Fruit fly (Drosophila melanogaster) whole organism, wandering third instar larva: ENCODE measurements around the gene Gp93.

Experiments used
- Abd-B ChIP-seq: fragments of >200 bp; optimal IDR thresholded peaks from 2 replicates; lab custom pipeline; 2017; ENCODE audit warnings: missing biosample characterization, missing genetic modification characterization
- CG32264 ChIP-seq: fragments of 200-800 bp; sonication (Bioruptor generic); optimal IDR thresholded peaks from 2 replicates; lab custom pipeline; 2016; ENCODE audit warnings: missing biosample characterization, missing genetic modification characterization
- CG9705 ChIP-seq: fragments of 200-800 bp; sonication (Bioruptor generic); optimal IDR thresholded peaks from 2 replicates; lab custom pipeline; 2018; ENCODE audit warnings: missing biosample characterization, mild to moderate bottlenecking, missing genetic modification characterization
- CrebA ChIP-seq: fragments of 200-800 bp; sonication (Bioruptor generic); optimal IDR thresholded peaks from 2 replicates; lab custom pipeline; 2016; ENCODE audit warnings: missing biosample characterization, mild to moderate bottlenecking, missing genetic modification characterization, borderline replicate concordance
- Dfd ChIP-seq: fragments of >200 bp; optimal IDR thresholded peaks from 2 replicates; lab custom pipeline; 2017; ENCODE audit warnings: missing biosample characterization, missing genetic modification characterization
- Dif ChIP-seq: fragments of 200-275, 200-300 bp; sonication (Bioruptor generic); optimal IDR thresholded peaks from 2 replicates; lab custom pipeline; 2018; ENCODE audit warnings: missing biosample characterization, missing genetic modification characterization; ENCODE audit not compliant: partially characterized antibody
- GATAd ChIP-seq: sonication (Bioruptor generic); optimal IDR thresholded peaks from 2 replicates; lab custom pipeline; 2016; ENCODE audit warnings: missing biosample characterization, missing genetic modification characterization
- HLH106 ChIP-seq: fragments of 200-800 bp; optimal IDR thresholded peaks from 3 replicates; lab custom pipeline; 2019; ENCODE audit warnings: missing biosample characterization, mild to moderate bottlenecking, missing genetic modification characterization, moderate library complexity
- Hnf4 ChIP-seq: fragments of 200-800 bp; sonication (Bioruptor generic); optimal IDR thresholded peaks from 2 replicates; lab custom pipeline; 2016; ENCODE audit warnings: missing biosample characterization, mild to moderate bottlenecking, missing genetic modification characterization
- Hr78 ChIP-seq: fragments of >200 bp; optimal IDR thresholded peaks from 2 replicates; lab custom pipeline; 2017; ENCODE audit warnings: missing biosample characterization, missing genetic modification characterization
- Hr83 ChIP-seq: fragments of 200-300 bp; sonication (Bioruptor generic); optimal IDR thresholded peaks from 2 replicates; lab custom pipeline; 2016; ENCODE audit warnings: missing biosample characterization, mild to moderate bottlenecking, missing genetic modification characterization, moderate library complexity; ENCODE audit not compliant: poor library complexity, severe bottlenecking
- Jra ChIP-seq: sonication (Bioruptor generic); optimal IDR thresholded peaks from 2 replicates; lab custom pipeline; 2016; ENCODE audit warnings: missing biosample characterization, missing genetic modification characterization
- Mio ChIP-seq: sonication (Bioruptor generic); optimal IDR thresholded peaks from 2 replicates; lab custom pipeline; 2016; ENCODE audit warnings: missing biosample characterization, missing genetic modification characterization
- Myc ChIP-seq: fragments of >200 bp; optimal IDR thresholded peaks from 2 replicates; lab custom pipeline; 2017
- N ChIP-seq: fragments of >200 bp; optimal IDR thresholded peaks from 2 replicates; lab custom pipeline; 2018; ENCODE audit warnings: missing biosample characterization, missing external identifiers, missing genetic modification characterization
- OdsH ChIP-seq: fragments of 200-800 bp; sonication (Bioruptor generic); optimal IDR thresholded peaks from 2 replicates; lab custom pipeline; 2016; ENCODE audit warnings: missing biosample characterization, mild to moderate bottlenecking, missing genetic modification characterization
- Rel ChIP-seq, 2 experiments: fragments of 200-800 bp; sonication (Bioruptor generic) in 1 of 2; optimal IDR thresholded peaks; 2 replicates in 1 of 2; 3 replicates in 1 of 2; lab custom pipeline; 2016 to 2019; ENCODE audit warnings: mild to moderate bottlenecking in 2 of 2, missing biosample characterization in 2 of 2, missing genetic modification characterization in 2 of 2, moderate library complexity in 1 of 2
- Sp1 ChIP-seq: fragments of 200-800 bp; sonication (Bioruptor generic); optimal IDR thresholded peaks from 3 replicates; lab custom pipeline; 2019; ENCODE audit warnings: missing biosample characterization, mild to moderate bottlenecking, missing genetic modification characterization, moderate library complexity
- Vsx2 ChIP-seq: fragments of 200-300, 225-300 bp; sonication (Bioruptor generic); optimal IDR thresholded peaks from 2 replicates; lab custom pipeline; 2018; ENCODE audit warnings: missing biosample characterization, missing genetic modification characterization; ENCODE audit not compliant: partially characterized antibody
- br ChIP-seq: fragments of 200-800 bp; sonication (Bioruptor generic); optimal IDR thresholded peaks from 2 replicates; lab custom pipeline; 2016; ENCODE audit warnings: missing biosample characterization, missing genetic modification characterization
- brk ChIP-seq: fragments of 200-800 bp; sonication (Bioruptor generic); optimal IDR thresholded peaks from 2 replicates; lab custom pipeline; 2016; ENCODE audit warnings: missing biosample characterization, mild to moderate bottlenecking, missing genetic modification characterization
- dl ChIP-seq, 2 experiments: fragments of 175-275, 200-275 bp in 1 of 2; fragments of 200-275 bp in 1 of 2; sonication (Bioruptor generic); optimal IDR thresholded peaks; lab custom pipeline; 2018; ENCODE audit warnings: mild to moderate bottlenecking in 2 of 2, missing biosample characterization in 2 of 2, missing genetic modification characterization in 2 of 2, moderate library complexity in 2 of 2; ENCODE audit not compliant: partially characterized antibody in 2 of 2, insufficient read depth in 1 of 2
- dmrt93B ChIP-seq: fragments of 200-800 bp; sonication (Bioruptor generic); optimal IDR thresholded peaks from 2 replicates; lab custom pipeline; 2018; ENCODE audit warnings: missing biosample characterization, mild to moderate bottlenecking, missing genetic modification characterization
- dsf ChIP-seq: sonication (Bioruptor generic); optimal IDR thresholded peaks from 2 replicates; lab custom pipeline; 2016; ENCODE audit warnings: missing biosample characterization, missing genetic modification characterization, borderline replicate concordance
- ey ChIP-seq: fragments of 200-800 bp; sonication (Bioruptor generic); optimal IDR thresholded peaks from 2 replicates; lab custom pipeline; 2016; ENCODE audit warnings: missing biosample characterization, missing genetic modification characterization
- foxo ChIP-seq, 2 experiments: fragments of 200-800 bp; sonication (Bioruptor generic); optimal IDR thresholded peaks; 2 replicates in 1 of 2; 3 replicates in 1 of 2; lab custom pipeline; 2016 to 2017; ENCODE audit warnings: missing biosample characterization in 2 of 2, missing genetic modification characterization in 2 of 2
- fru ChIP-seq: fragments of 200-800 bp; sonication (Bioruptor generic); optimal IDR thresholded peaks from 3 replicates; lab custom pipeline; 2016; ENCODE audit warnings: missing biosample characterization, mild to moderate bottlenecking, missing genetic modification characterization
- h ChIP-seq: fragments of 200-800 bp; sonication (Bioruptor generic); optimal IDR thresholded peaks from 3 replicates; lab custom pipeline; 2016; ENCODE audit warnings: missing biosample characterization, mild to moderate bottlenecking, missing genetic modification characterization
- jim ChIP-seq: fragments of 175-275, 200-325 bp; sonication (Bioruptor generic); optimal IDR thresholded peaks from 2 replicates; lab custom pipeline; 2016; ENCODE audit warnings: missing biosample characterization, mild to moderate bottlenecking, missing genetic modification characterization
- lola ChIP-seq: fragments of >200 bp; optimal IDR thresholded peaks from 2 replicates; lab custom pipeline; 2017; ENCODE audit warnings: missing biosample characterization, missing genetic modification characterization
- pan ChIP-seq: fragments of >200 bp; optimal IDR thresholded peaks from 2 replicates; lab custom pipeline; 2017
- psq ChIP-seq: fragments of 200-800 bp; sonication (Bioruptor generic); optimal IDR thresholded peaks from 3 replicates; lab custom pipeline; 2017; ENCODE audit warnings: missing biosample characterization, mild to moderate bottlenecking, missing genetic modification characterization, moderate library complexity
- rgr ChIP-seq: fragments of 200-800 bp; sonication (Bioruptor generic); optimal IDR thresholded peaks from 3 replicates; lab custom pipeline; 2016; ENCODE audit warnings: missing biosample characterization, mild to moderate bottlenecking, missing genetic modification characterization
- sage ChIP-seq: fragments of 200-800 bp; sonication (Bioruptor generic); optimal IDR thresholded peaks from 2 replicates; lab custom pipeline; 2016; ENCODE audit warnings: missing biosample characterization, mild to moderate bottlenecking, missing genetic modification characterization
- sv ChIP-seq: fragments of 200-800 bp; sonication (Bioruptor generic); optimal IDR thresholded peaks from 3 replicates; lab custom pipeline; 2016; ENCODE audit warnings: missing biosample characterization, missing genetic modification characterization
- tai ChIP-seq: sonication (Bioruptor generic); optimal IDR thresholded peaks from 2 replicates; lab custom pipeline; 2016; ENCODE audit warnings: missing biosample characterization, missing genetic modification characterization
- usp ChIP-seq: fragments of >200 bp; optimal IDR thresholded peaks from 2 replicates; lab custom pipeline; 2017; ENCODE audit warnings: missing biosample characterization, missing genetic modification characterization
- woc ChIP-seq: sonication (Bioruptor generic); optimal IDR thresholded peaks from 2 replicates; lab custom pipeline; 2016; ENCODE audit warnings: missing biosample characterization, mild to moderate bottlenecking, missing genetic modification characterization

Gene Gp93

DNA sequence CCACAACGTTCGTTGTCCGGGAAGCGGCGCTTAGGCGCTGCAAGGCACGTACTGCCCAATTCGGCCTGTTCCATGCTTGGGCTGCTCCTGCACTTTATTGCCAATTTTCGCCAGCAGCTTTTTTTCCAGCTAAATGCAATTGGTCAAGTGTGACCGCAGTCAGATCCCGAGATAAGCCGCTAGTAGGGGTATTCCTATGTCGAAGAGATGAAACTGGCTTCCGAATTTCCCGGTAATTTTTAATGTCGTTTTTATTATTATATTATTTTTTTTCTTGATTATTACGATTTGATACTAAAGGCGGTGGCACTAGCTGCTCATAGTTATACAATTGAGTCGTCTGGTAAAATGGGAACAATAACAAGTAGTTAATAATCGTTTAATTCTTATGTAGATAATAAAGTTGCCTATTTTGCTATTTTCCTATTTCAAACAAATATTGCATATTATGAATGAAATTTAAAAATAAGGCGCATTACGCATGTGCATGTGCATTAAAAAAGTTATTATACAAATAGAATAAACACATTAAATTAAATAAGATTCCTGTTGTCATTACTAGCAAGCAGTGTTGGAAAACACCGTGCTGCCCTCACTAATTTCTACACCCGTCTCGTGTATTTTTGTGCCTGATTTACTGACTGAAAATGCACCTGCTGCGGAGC lies 32.0 kb upstream of the Gp93 start, which contains the start of the genes CG5003 and mRpS22:
Gene CG5003, minus strand, starts transcription at position 162 of the 665 bp plus-strand sequence.
Gene mRpS22, plus strand, starts transcription at position 554 of the 665 bp plus-strand sequence.
- TF ChIP-seq CG9705 (GFP tag; lab: Kevin White, UChicago) = no peak
- TF ChIP-seq Hr78 (GFP tag; lab: Kevin White, UChicago) = no peak
- TF ChIP-seq Dfd (GFP tag; lab: Kevin White, UChicago) = no peak
- no peak for TF ChIP-seq Hnf4 (GFP tag; lab: Kevin White, UChicago)
- TF ChIP-seq brk = no peak
- TF ChIP-seq Vsx2 = no peak
- no peak for TF ChIP-seq dsf (GFP tag; lab: Kevin White, UChicago)
- TF ChIP-seq Hr83 (GFP tag; lab: Kevin White, UChicago) = peak; percentile 29
- no peak for TF ChIP-seq tai
- no peak for TF ChIP-seq dl (GFP tag; optimal IDR thresholded peaks at IDR 0.05; lab: Kevin White, UChicago; ENCODE audit: insufficient read depth in 1 of 2, partially characterized antibody in 2 of 2)
- TF ChIP-seq usp = no peak
- TF ChIP-seq foxo (GFP tag; optimal IDR thresholded peaks at IDR 0.05; lab: Kevin White, UChicago) = peak in 1 of 2 experiments; percentile 77
- peak; percentile 51 for TF ChIP-seq psq (GFP tag; lab: Kevin White, UChicago)
- TF ChIP-seq lola (GFP tag; lab: Kevin White, UChicago) = no peak
- no peak for TF ChIP-seq br (GFP tag; lab: Kevin White, UChicago)
- peak; percentile 58 for TF ChIP-seq rgr (GFP tag; lab: Kevin White, UChicago)
- TF ChIP-seq sv (GFP tag; lab: Kevin White, UChicago) = no peak
- peak; percentile 75 for TF ChIP-seq HLH106
- peak; percentile 57 for TF ChIP-seq dmrt93B (GFP tag; lab: Kevin White, UChicago)
- TF ChIP-seq h (GFP tag; lab: Kevin White, UChicago) = peak; percentile 64
- TF ChIP-seq Sp1 = peak; percentile 61
- TF ChIP-seq Myc (lab: Kevin White, UChicago) = peak; percentile 38
- no peak for TF ChIP-seq GATAd (GFP tag; lab: Kevin White, UChicago)
- peak; percentile 43 for TF ChIP-seq woc (GFP tag; lab: Kevin White, UChicago)
- TF ChIP-seq ey = no peak
- TF ChIP-seq N (GFP tag; lab: Kevin White, UChicago) = no peak
- no peak for TF ChIP-seq CrebA (GFP tag; lab: Kevin White, UChicago)
- no peak for TF ChIP-seq pan (lab: Kevin White, UChicago)
- no peak for TF ChIP-seq Mio (GFP tag; lab: Kevin White, UChicago)
- no peak for TF ChIP-seq jim (GFP tag; lab: Kevin White, UChicago)
- TF ChIP-seq Rel (GFP tag; optimal IDR thresholded peaks at IDR 0.05; lab: Kevin White, UChicago) = no peak
- TF ChIP-seq Rel (tag; optimal IDR thresholded peaks at IDR 0.05; lab: Kevin White, UChicago) = no peak
- TF ChIP-seq Abd-B (GFP tag; lab: Kevin White, UChicago) = no peak
- TF ChIP-seq OdsH = peak; percentile 53
- TF ChIP-seq fru (GFP tag; lab: Kevin White, UChicago) = peak; percentile 44
- TF ChIP-seq CG32264 (GFP tag; lab: Kevin White, UChicago) = no peak
- TF ChIP-seq Dif (GFP tag; lab: Kevin White, UChicago) = no peak
- peak; percentile 33 for TF ChIP-seq sage (GFP tag; lab: Kevin White, UChicago)
- TF ChIP-seq Jra (GFP tag; lab: Kevin White, UChicago) = no peak

DNA sequence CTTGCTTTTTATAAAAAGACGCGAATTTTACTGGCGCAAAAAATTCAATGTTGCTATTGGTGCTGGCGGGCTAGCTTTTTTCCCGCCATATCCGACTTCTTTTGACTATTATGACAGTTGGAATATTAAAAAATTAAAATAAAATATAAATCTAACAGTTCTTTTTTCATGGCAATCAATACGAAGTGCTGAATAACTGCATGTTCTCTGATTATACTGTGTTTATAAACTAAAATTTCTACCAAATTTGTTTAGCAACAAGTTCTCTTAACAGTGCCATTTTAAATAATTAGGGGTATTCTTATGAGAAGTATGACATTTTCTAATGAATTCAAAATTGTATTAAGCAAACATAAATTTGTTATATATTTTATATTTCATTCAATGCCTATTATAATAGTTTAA lies 29.1 kb upstream of the Gp93 start, which contains the start of gene Boh1:
Gene Boh1, minus strand, starts transcription at position 76 of the 405 bp plus-strand sequence.
- TF ChIP-seq br (GFP tag; lab: Kevin White, UChicago) (no peak), usp (no peak), HLH106 (peak; percentile 45), tai (no peak), Sp1 (peak; percentile 41), rgr (GFP tag; lab: Kevin White, UChicago) (peak; percentile 53), foxo (GFP tag; optimal IDR thresholded peaks at IDR 0.05; lab: Kevin White, UChicago) (peak in 1 of 2 experiments; percentile 9), h (GFP tag; lab: Kevin White, UChicago) (peak; percentile 27), woc (GFP tag; lab: Kevin White, UChicago) (peak; percentile 54), psq (GFP tag; lab: Kevin White, UChicago) (peak; percentile 14), N (GFP tag; lab: Kevin White, UChicago) (no peak), Myc (lab: Kevin White, UChicago) (peak; percentile 92), OdsH (peak; percentile 28)
- TF ChIP-seq, all 38 proteins: peak for 9
